Worm (Caenorhabditis elegans) whole organism, young adult: ENCODE results near the gene odr-1.

Experiments used
- B0019.2 ChIP-seq: fragments of 200-800 bp; sonication (Bioruptor generic); conservative IDR thresholded peaks from 2 replicates; pipeline ENCODE4 v1.3.6; 2022; ENCODE audit warnings: missing genetic modification reagents, missing genetic modification characterization, missing compliant biosample characterization
- F10E7.11 ChIP-seq: sonication (generic microtip); optimal IDR thresholded peaks from 2 replicates; lab custom pipeline; 2017; ENCODE audit warnings: mild to moderate bottlenecking, missing genetic modification characterization, moderate library complexity, missing compliant biosample characterization
- F37B4.10 ChIP-seq: fragments of 200-800 bp; sonication (Bioruptor generic); IDR thresholded peaks from 2 replicates; pipeline ENCODE4 v1.3.6; 2022; ENCODE audit warnings: missing genetic modification characterization, missing compliant biosample characterization
- K11D2.4 ChIP-seq: fragments of 200-800 bp; sonication (Bioruptor generic); IDR thresholded peaks from 2 replicates; pipeline ENCODE4 v1.3.6; 2022; ENCODE audit warnings: missing genetic modification reagents, missing genetic modification characterization, missing compliant biosample characterization
- Y67H2A.10 ChIP-seq: fragments of 200-800 bp; sonication (Bioruptor generic); conservative IDR thresholded peaks from 2 replicates; pipeline ENCODE4 v1.3.6; 2022; ENCODE audit warnings: missing genetic modification reagents, missing genetic modification characterization, missing compliant biosample characterization
- attf-5 ChIP-seq: fragments of 200-800 bp; sonication (Bioruptor generic); optimal IDR thresholded peaks from 2 replicates; lab custom pipeline; 2018; ENCODE audit warnings: mild to moderate bottlenecking, missing genetic modification characterization, missing compliant biosample characterization
- bed-1 ChIP-seq: fragments of 200-800 bp; sonication (Bioruptor generic); IDR thresholded peaks from 2 replicates; pipeline ENCODE4 v1.3.6; 2022; ENCODE audit warnings: missing genetic modification reagents, missing genetic modification characterization, missing compliant biosample characterization
- cebp-1 ChIP-seq, 2 experiments: fragments of 200-800 bp in 1 of 2; sonication (Bioruptor generic) in 1 of 2; sonication (generic microtip) in 1 of 2; IDR thresholded peaks in 1 of 2; optimal IDR thresholded peaks in 1 of 2; 2 replicates each; pipeline versions ENCODE4 v1.3.6 to Lab custom; 2017 to 2022; ENCODE audit warnings: missing compliant biosample characterization in 2 of 2, missing genetic modification characterization in 2 of 2, mild to moderate bottlenecking in 1 of 2, missing genetic modification reagents in 1 of 2, moderate library complexity in 1 of 2
- ceh-100 ChIP-seq: fragments of 200-800 bp; sonication (Bioruptor generic); IDR thresholded peaks from 2 replicates; pipeline ENCODE4 v1.3.6; 2022; ENCODE audit warnings: missing genetic modification reagents, missing genetic modification characterization, missing compliant biosample characterization
- ceh-40 ChIP-seq: fragments of 200-800 bp; sonication (Bioruptor generic); IDR thresholded peaks from 2 replicates; pipeline ENCODE4 v1.3.6; 2022; ENCODE audit warnings: missing genetic modification characterization, missing compliant biosample characterization
- ceh-79 ChIP-seq: sonication (generic microtip); optimal IDR thresholded peaks from 2 replicates; lab custom pipeline; 2017; ENCODE audit warnings: mild to moderate bottlenecking, missing genetic modification characterization, missing compliant biosample characterization
- ceh-91 ChIP-seq: fragments of 200-800 bp; sonication (Bioruptor generic); IDR thresholded peaks from 2 replicates; pipeline ENCODE4 v1.3.6; 2022; ENCODE audit warnings: missing genetic modification reagents, missing genetic modification characterization, missing compliant biosample characterization
- efl-1 ChIP-seq: fragments of 150-350 bp; optimal IDR thresholded peaks from 2 replicates; lab custom pipeline; 2014; ENCODE audit warnings: missing biosample characterization, missing genetic modification reagents, missing genetic modification characterization
- egl-18 ChIP-seq: fragments of 200-800 bp; sonication (Bioruptor generic); IDR thresholded peaks from 2 replicates; pipeline ENCODE4 v1.3.6; 2022; ENCODE audit warnings: missing genetic modification reagents, missing genetic modification characterization, missing compliant biosample characterization
- gei-17 ChIP-seq: fragments of 200-800 bp; sonication (Bioruptor generic); optimal IDR thresholded peaks from 2 replicates; lab custom pipeline; 2018; ENCODE audit warnings: mild to moderate bottlenecking, missing genetic modification characterization, missing compliant biosample characterization
- lag-1 ChIP-seq: fragments of 200-800 bp; sonication (Bioruptor generic); IDR thresholded peaks from 2 replicates; pipeline ENCODE4 v1.3.6; 2022; ENCODE audit warnings: missing genetic modification reagents, missing genetic modification characterization, missing compliant biosample characterization
- let-526 ChIP-seq: fragments of 200-800 bp; sonication (Bioruptor generic); IDR thresholded peaks from 2 replicates; pipeline ENCODE4 v1.3.6; 2022; ENCODE audit warnings: missing genetic modification reagents, missing genetic modification characterization, missing compliant biosample characterization
- lin-35 ChIP-seq, 3 experiments: fragments of 150-350 bp in 2 of 3; sonication (generic microtip) in 1 of 3; optimal IDR thresholded peaks; 2 replicates each; lab custom pipeline; 2014 to 2018; ENCODE audit warnings: missing biosample characterization in 3 of 3, missing genetic modification characterization in 3 of 3, missing genetic modification reagents in 3 of 3
- lin-40 ChIP-seq: sonication (generic microtip); optimal IDR thresholded peaks from 2 replicates; lab custom pipeline; 2016; ENCODE audit warnings: missing genetic modification characterization, mild to moderate bottlenecking, missing compliant biosample characterization, missing genotype, missing genetic modification reagents
- lin-54 ChIP-seq: fragments of 200-800 bp; sonication (Bioruptor generic); optimal IDR thresholded peaks from 2 replicates; lab custom pipeline; 2018; ENCODE audit warnings: mild to moderate bottlenecking, missing genetic modification characterization, missing compliant biosample characterization
- lir-1 ChIP-seq: fragments of 200-800 bp; sonication (Bioruptor generic); conservative IDR thresholded peaks from 2 replicates; pipeline ENCODE4 v1.3.6; 2022; ENCODE audit warnings: missing genetic modification reagents, missing genetic modification characterization, missing compliant biosample characterization
- lsy-27 ChIP-seq: sonication (generic microtip); optimal IDR thresholded peaks from 2 replicates; lab custom pipeline; 2017; ENCODE audit warnings: missing genetic modification characterization, mild to moderate bottlenecking, missing compliant biosample characterization, antibody characterized with exemption, missing genotype, borderline replicate concordance; ENCODE audit not compliant: insufficient read depth
- madf-8 ChIP-seq: fragments of 200-800 bp; sonication (Bioruptor generic); conservative IDR thresholded peaks from 2 replicates; pipeline ENCODE4 v1.3.6; 2022; ENCODE audit warnings: missing genetic modification reagents, missing genetic modification characterization, missing compliant biosample characterization
- nhr-80 ChIP-seq: sonication (generic microtip); optimal IDR thresholded peaks from 2 replicates; lab custom pipeline; 2016; ENCODE audit warnings: missing genetic modification characterization, missing compliant biosample characterization
- sea-2 ChIP-seq: fragments of 200-800 bp; sonication (Bioruptor generic); IDR thresholded peaks from 2 replicates; pipeline ENCODE4 v1.3.6; 2022; ENCODE audit warnings: missing genetic modification characterization, missing compliant biosample characterization
- somi-1 ChIP-seq: fragments of 200-800 bp; sonication (Bioruptor generic); optimal IDR thresholded peaks from 2 replicates; lab custom pipeline; 2018; ENCODE audit warnings: mild to moderate bottlenecking, missing genetic modification characterization, missing compliant biosample characterization
- tbx-9 ChIP-seq: sonication (generic microtip); optimal IDR thresholded peaks from 2 replicates; lab custom pipeline; 2016; ENCODE audit warnings: borderline replicate concordance, missing genetic modification characterization, inconsistent platforms, missing compliant biosample characterization
- unc-130 ChIP-seq: sonication (generic microtip); optimal IDR thresholded peaks from 2 replicates; lab custom pipeline; 2016; ENCODE audit warnings: missing genetic modification reagents, missing genetic modification characterization, missing compliant biosample characterization
- zfh-2 ChIP-seq: fragments of 200-800 bp; sonication (Bioruptor generic); conservative IDR thresholded peaks from 2 replicates; pipeline ENCODE4 v1.3.6; 2022; ENCODE audit warnings: missing genetic modification reagents, missing genetic modification characterization, missing compliant biosample characterization
- ztf-22 ChIP-seq: fragments of 200-800 bp; sonication (Bioruptor generic); optimal IDR thresholded peaks from 2 replicates; lab custom pipeline; 2018; ENCODE audit warnings: mild to moderate bottlenecking, missing genetic modification characterization, moderate library complexity, missing compliant biosample characterization
- ztf-26 ChIP-seq: sonication (generic microtip); optimal IDR thresholded peaks from 2 replicates; lab custom pipeline; 2017; ENCODE audit warnings: missing genetic modification characterization, missing compliant biosample characterization

The odr-1 gene

ce11 chrX:13539701-13540100, 11.1 kb downstream of the odr-1 start:
- TF ChIP-seq ceh-91 (GFP tag; lab: Robert Waterston, UW) = no peak
- TF ChIP-seq nhr-80 (tag; lab: Kevin White, UChicago) = peak; percentile 37
- TF ChIP-seq gei-17 = no peak
- TF ChIP-seq lin-40 (tag; lab: Kevin White, UChicago) = peak; percentile 50
- TF ChIP-seq somi-1 (GFP tag; lab: Kevin White, UChicago) = peak; percentile 59
- TF ChIP-seq unc-130 (GFP tag; lab: Kevin White, UChicago) = no peak
- TF ChIP-seq cebp-1 (GFP tag; IDR thresholded peaks at IDR 0.05; lab: Robert Waterston, UW) = no peak
- TF ChIP-seq cebp-1 (tag; optimal IDR thresholded peaks at IDR 0.05; lab: Kevin White, UChicago) = peak; percentile 5
- TF ChIP-seq ztf-22 = no peak
- no peak for TF ChIP-seq B0019.2
- peak; percentile 7 for TF ChIP-seq ztf-26 (tag; lab: Kevin White, UChicago)
- peak; percentile 52; the same call in 1 of the 2 replicates for TF ChIP-seq K11D2.4 (GFP tag; lab: Robert Waterston, UW)
- TF ChIP-seq zfh-2 = no peak

ce11 chrX:13536759-13537158, 14.0 kb downstream of the odr-1 start, which contains the start of gene R01E6.5:
TSS of gene R01E6.5 (plus strand) at chrX:13537059.
- TF ChIP-seq lir-1 (no peak), tbx-9 (no peak), sea-2 (GFP tag; lab: Robert Waterston, UW) (no peak), let-526 (GFP tag; lab: Robert Waterston, UW) (no peak), F10E7.11 (no peak), attf-5 (GFP tag; lab: Kevin White, UChicago) (no peak), ceh-91 (GFP tag; lab: Robert Waterston, UW) (no peak), lin-54 (GFP tag; lab: Kevin White, UChicago) (no peak), ceh-40 (GFP tag; lab: Robert Waterston, UW) (no peak), bed-1 (no peak), efl-1 (GFP tag; lab: Kevin White, UChicago) (no peak), ceh-100 (no peak), ceh-79 (tag; lab: Kevin White, UChicago) (no peak), lin-35 (GFP tag; optimal IDR thresholded peaks at IDR 0.05; lab: Kevin White, UChicago) (no peak), lsy-27 (tag; lab: Kevin White, UChicago) (no peak), Y67H2A.10 (GFP tag; lab: Robert Waterston, UW) (no peak), madf-8 (GFP tag; lab: Robert Waterston, UW) (no peak), egl-18 (no peak)

- TF ChIP-seq lin-54 (GFP tag; lab: Kevin White, UChicago) (no peak), zfh-2 (peak; percentile 80)
Observed at ce11 chrX:13532424-13533309, 18.1 kb downstream of the odr-1 start, which contains the start of gene acr-12. TSS of gene acr-12 (plus strand) at chrX:13532853.

ce11 chrX:13530015-13530778, 20.6 kb downstream of the odr-1 start:
- TF ChIP-seq cebp-1 (GFP tag; IDR thresholded peaks at IDR 0.05; lab: Robert Waterston, UW) (peak; percentile 9; the same call in 1 of the 2 replicates), cebp-1 (tag; optimal IDR thresholded peaks at IDR 0.05; lab: Kevin White, UChicago) (peak; percentile 90), lag-1 (GFP tag; lab: Robert Waterston, UW) (no peak), F37B4.10 (GFP tag; lab: Robert Waterston, UW) (no peak)
